Worm (Caenorhabditis elegans) whole organism, midembryonic: ENCODE data around the gene T14B4.1.

Experiments
- T22C8.4 ChIP-seq: fragments of 200-800 bp; sonication (Bioruptor generic); IDR thresholded peaks from 2 replicates; pipeline ENCODE4 v1.3.6; 2022; ENCODE audit warnings: missing genetic modification characterization, missing compliant biosample characterization
- cog-1 ChIP-seq: sonication (generic microtip); optimal IDR thresholded peaks from 2 replicates; lab custom pipeline; 2016; ENCODE audit warnings: missing genetic modification characterization, missing compliant biosample characterization
- flt-1 ChIP-seq: fragments of 200-800 bp; sonication (Bioruptor generic); IDR thresholded peaks from 2 replicates; pipeline ENCODE4 v1.3.6; 2022; ENCODE audit warnings: missing genetic modification characterization, missing compliant biosample characterization
- klf-2 ChIP-seq: fragments of 200-800 bp; sonication (Bioruptor generic); conservative IDR thresholded peaks from 2 replicates; pipeline ENCODE4 v1.3.6; 2022; ENCODE audit warnings: missing genetic modification reagents, missing genetic modification characterization, missing compliant biosample characterization
- ref-1 ChIP-seq: fragments of 200-800 bp; sonication (Bioruptor generic); conservative IDR thresholded peaks from 2 replicates; pipeline ENCODE4 v1.3.6; 2022; ENCODE audit warnings: missing genetic modification reagents, missing genetic modification characterization, missing compliant biosample characterization
- tab-1 ChIP-seq: fragments of 200-800 bp; sonication (Bioruptor generic); IDR thresholded peaks from 2 replicates; pipeline ENCODE4 v1.3.6; 2022; ENCODE audit warnings: missing genetic modification characterization, missing compliant biosample characterization
- ztf-23 ChIP-seq: fragments of 200-800 bp; sonication (Bioruptor generic); IDR thresholded peaks from 2 replicates; pipeline ENCODE4 v1.3.6; 2022; ENCODE audit warnings: missing genetic modification reagents, missing genetic modification characterization, missing compliant biosample characterization
- ztf-29 ChIP-seq: fragments of 200-800 bp; sonication (Bioruptor generic); IDR thresholded peaks from 2 replicates; pipeline ENCODE4 v1.3.6; 2022; ENCODE audit warnings: missing genetic modification reagents, missing genetic modification characterization, missing compliant biosample characterization

- no peak for TF ChIP-seq T22C8.4
- TF ChIP-seq ztf-23 = no peak
- no peak for TF ChIP-seq flt-1 (GFP tag; lab: Robert Waterston, UW)
- TF ChIP-seq ref-1 (GFP tag; lab: Robert Waterston, UW) = no peak
- no peak for TF ChIP-seq klf-2 (GFP tag; lab: Robert Waterston, UW)
- TF ChIP-seq ztf-29 (GFP tag; lab: Robert Waterston, UW) = no peak
- TF ChIP-seq cog-1 (tag; lab: Kevin White, UChicago) = no peak
- no peak for TF ChIP-seq tab-1 (GFP tag; lab: Robert Waterston, UW)
Observed at ce11 chrII:6788672-6789298, 52.1 kb downstream of the T14B4.1 start, which contains the start of gene T13C2.3.
